Worm (Caenorhabditis elegans): ENCODE measurements around the gene clik-1.

clik-1 gene

ce11 chrV:6718232-6718631 lies 50.3 kb downstream of the clik-1 start, which contains the start of gene srg-30:
TSS of gene srg-30 (minus strand) at chrV:6718332.
- TF ChIP-seq madf-2 (tag; optimal IDR thresholded peaks at IDR 0.05) (no peak), nfya-1 (tag; optimal IDR thresholded peaks at IDR 0.05) (no peak), ahr-1 (tag; optimal IDR thresholded peaks at IDR 0.05) (no peak), zip-5 (tag; optimal IDR thresholded peaks at IDR 0.05) (no peak), T23F11.4 (GFP tag; optimal IDR thresholded peaks at IDR 0.05) (no peak)
